Fruit fly (Drosophila melanogaster): ENCODE data around the gene Pect.

Gene Pect

dm6 chr2L:13191894-13192293 is 11.7 kb upstream of the Pect start, which contains the start of the genes CG16974 and Edem2 (continued):
- no peak for TF ChIP-seq CG6254 (GFP tag; optimal IDR thresholded peaks at IDR 0.05)
- TF ChIP-seq CG4854 (GFP tag; optimal IDR thresholded peaks at IDR 0.05): peak; percentile 6
- no peak for TF ChIP-seq disco-r (GFP tag; optimal IDR thresholded peaks at IDR 0.05)
- TF ChIP-seq CG2875 (GFP tag; optimal IDR thresholded peaks at IDR 0.05): no peak
- TF ChIP-seq Dref (GFP tag; IDR thresholded peaks at IDR 0.05): no peak
- TF ChIP-seq CG8478 (optimal IDR thresholded peaks at IDR 0.05): no peak
- TF ChIP-seq CG7372 (GFP tag; IDR thresholded peaks at IDR 0.05): peak; percentile 44; the same call in 1 of the 2 replicates
- peak; percentile 51 for TF ChIP-seq CG5245 (GFP tag; optimal IDR thresholded peaks at IDR 0.05)
- TF ChIP-seq CG12236 (GFP tag; optimal IDR thresholded peaks at IDR 0.05): no peak
- TF ChIP-seq ro (GFP tag; IDR thresholded peaks at IDR 0.05): no peak
- TF ChIP-seq tgo (GFP tag; IDR thresholded peaks at IDR 0.05): peak; percentile 81
- no peak for TF ChIP-seq CG17912 (GFP tag; optimal IDR thresholded peaks at IDR 0.05)
- no peak for TF ChIP-seq oc (tag; optimal IDR thresholded peaks at IDR 0.05)
- TF ChIP-seq prd (optimal IDR thresholded peaks at IDR 0.05): no peak
- TF ChIP-seq prd (GFP tag; IDR thresholded peaks at IDR 0.05): peak; percentile 90
- TF ChIP-seq CG8089 (GFP tag; optimal IDR thresholded peaks at IDR 0.05): no peak
- no peak for TF ChIP-seq CG4328 (GFP tag; optimal IDR thresholded peaks at IDR 0.05)
- no peak for TF ChIP-seq CG1832 (GFP tag; optimal IDR thresholded peaks at IDR 0.05)
- no peak for TF ChIP-seq eyg (GFP tag; optimal IDR thresholded peaks at IDR 0.05)
- TF ChIP-seq CG34422 (GFP tag; IDR thresholded peaks at IDR 0.05): peak; percentile 84
- peak; percentile 40; the same call in 1 of the 3 replicates for TF ChIP-seq CG2889 (GFP tag; IDR thresholded peaks at IDR 0.05)
- TF ChIP-seq sna (GFP tag; IDR thresholded peaks at IDR 0.05; ENCODE audit: partially characterized antibody): no peak
- no peak for TF ChIP-seq sens (GFP tag)
- TF ChIP-seq CG2712 (tag; optimal IDR thresholded peaks at IDR 0.05): no peak
- TF ChIP-seq bab2 (GFP tag; optimal IDR thresholded peaks at IDR 0.05): peak; percentile 44
- peak; percentile 70 for TF ChIP-seq slou (GFP tag; optimal IDR thresholded peaks at IDR 0.05)
- no peak for TF ChIP-seq bowl (GFP tag; IDR thresholded peaks at IDR 0.05)
- peak; percentile 73 for TF ChIP-seq grau (tag; optimal IDR thresholded peaks at IDR 0.05)
- TF ChIP-seq CG10267 (tag; optimal IDR thresholded peaks at IDR 0.05): peak; percentile 97
- TF ChIP-seq bcd (GFP tag; optimal IDR thresholded peaks at IDR 0.05): peak; percentile 70
- no peak for TF ChIP-seq CG14965 (GFP tag; optimal IDR thresholded peaks at IDR 0.05; ENCODE audit: borderline replicate concordance)
- TF ChIP-seq CG43689 (GFP tag; IDR thresholded peaks at IDR 0.05): no peak
- no peak for TF ChIP-seq Myb (GFP tag; optimal IDR thresholded peaks at IDR 0.05)
- TF ChIP-seq CG7357 (GFP tag; IDR thresholded peaks at IDR 0.05): peak; percentile 46; the same call in 1 of the 3 replicates
- TF ChIP-seq Dip3 (GFP tag; optimal IDR thresholded peaks at IDR 0.05): peak; percentile 19
- TF ChIP-seq bbx (GFP tag; IDR thresholded peaks at IDR 0.05; ENCODE audit: partially characterized antibody): no peak
- no peak for TF ChIP-seq gro (GFP tag; optimal IDR thresholded peaks at IDR 0.05)
- peak; percentile 25 for TF ChIP-seq CG6683 (GFP tag; optimal IDR thresholded peaks at IDR 0.05)
- peak; percentile 30 for TF ChIP-seq fd3F (GFP tag; optimal IDR thresholded peaks at IDR 0.05)
- no peak for TF ChIP-seq CG4424 (GFP tag; optimal IDR thresholded peaks at IDR 0.05)
- TF ChIP-seq Med (GFP tag): peak; percentile 89
- TF ChIP-seq Vsx1 (GFP tag; optimal IDR thresholded peaks at IDR 0.05): no peak
- TF ChIP-seq pros (GFP tag; optimal IDR thresholded peaks at IDR 0.05): no peak
- no peak for TF ChIP-seq Side (GFP tag; optimal IDR thresholded peaks at IDR 0.05)
- TF ChIP-seq pfk (GFP tag; optimal IDR thresholded peaks at IDR 0.05): no peak
- TF ChIP-seq lmd (GFP tag; IDR thresholded peaks at IDR 0.05): peak; percentile 74
- no peak for TF ChIP-seq CG16813 (GFP tag; IDR thresholded peaks at IDR 0.05; ENCODE audit: partially characterized antibody)
- no peak for TF ChIP-seq fu2 (GFP tag; optimal IDR thresholded peaks at IDR 0.05)
- TF ChIP-seq CG15696 (tag; optimal IDR thresholded peaks at IDR 0.05): no peak
- no peak for TF ChIP-seq CG6654 (GFP tag; optimal IDR thresholded peaks at IDR 0.05)
- TF ChIP-seq CG15514 (GFP tag; optimal IDR thresholded peaks at IDR 0.05): no peak
- no peak for TF ChIP-seq crc (GFP tag; optimal IDR thresholded peaks at IDR 0.05)

Data from whole organism, embryonic.